Worm (Caenorhabditis elegans) whole organism, L1 larva: Measurements from ENCODE around the gene sel-13.

Source experiments
- C04F5.9 ChIP-seq: sonication (generic microtip); optimal IDR thresholded peaks from 2 replicates; lab custom pipeline; 2016; ENCODE audit warnings: missing genetic modification characterization, missing compliant biosample characterization
- C34B4.2 ChIP-seq: sonication (generic microtip); optimal IDR thresholded peaks from 2 replicates; lab custom pipeline; 2017; ENCODE audit warnings: mild to moderate bottlenecking, missing genetic modification characterization, missing compliant biosample characterization
- F16B12.6 ChIP-seq: fragments of 150-350 bp; optimal IDR thresholded peaks from 2 replicates; lab custom pipeline; 2014; ENCODE audit warnings: missing biosample characterization, missing genetic modification characterization
- aly-2 ChIP-seq: fragments of 150-350 bp; optimal IDR thresholded peaks from 2 replicates; lab custom pipeline; 2014; ENCODE audit warnings: missing biosample characterization, missing genetic modification characterization
- blmp-1 ChIP-seq: fragments of 150-350 bp; optimal IDR thresholded peaks from 2 replicates; lab custom pipeline; 2014; ENCODE audit warnings: missing biosample characterization, missing genetic modification characterization
- ceh-63 ChIP-seq: fragments of 200-800 bp; sonication (Bioruptor generic); optimal IDR thresholded peaks from 2 replicates; lab custom pipeline; 2018; ENCODE audit warnings: mild to moderate bottlenecking, missing genetic modification characterization, missing compliant biosample characterization
- ceh-88 ChIP-seq: fragments of 200-800 bp; sonication (Bioruptor generic); IDR thresholded peaks from 2 replicates; pipeline ENCODE4 v1.3.6; 2022; ENCODE audit warnings: missing genetic modification characterization, missing compliant biosample characterization
- ceh-90 ChIP-seq: sonication (generic microtip); optimal IDR thresholded peaks from 2 replicates; lab custom pipeline; 2016; ENCODE audit warnings: missing genetic modification characterization, missing compliant biosample characterization
- ces-1 ChIP-seq: fragments of 150-350 bp; optimal IDR thresholded peaks from 2 replicates; lab custom pipeline; 2014; ENCODE audit warnings: missing biosample characterization, missing genetic modification reagents, missing genetic modification characterization
- dpl-1 ChIP-seq, 3 experiments: fragments of 150-350 bp in 2 of 3; sonication (generic microtip) in 1 of 3; optimal IDR thresholded peaks; 2 replicates each; lab custom pipeline; 2014 to 2017; ENCODE audit warnings: missing biosample characterization in 3 of 3, missing genetic modification characterization in 3 of 3, missing genetic modification reagents in 3 of 3
- dsc-1 ChIP-seq: sonication (generic microtip); optimal IDR thresholded peaks from 2 replicates; lab custom pipeline; 2016; ENCODE audit warnings: mild to moderate bottlenecking, missing genetic modification characterization, missing compliant biosample characterization
- efl-1 ChIP-seq, 4 experiments: fragments of 150-350 bp; optimal IDR thresholded peaks in 3 of 4; peaks in 1 of 4; 1 replicate in 1 of 4; 2 replicates in 3 of 4; lab custom pipeline; 2014; ENCODE audit warnings: missing biosample characterization in 2 of 4, missing genetic modification characterization in 2 of 4, missing genetic modification reagents in 2 of 4
- efl-3 ChIP-seq: fragments of 200-800 bp; sonication (Bioruptor generic); optimal IDR thresholded peaks from 2 replicates; lab custom pipeline; 2018; ENCODE audit warnings: mild to moderate bottlenecking, missing genetic modification characterization, missing compliant biosample characterization
- ets-5 ChIP-seq: fragments of 200-800 bp; sonication (Bioruptor generic); IDR thresholded peaks from 2 replicates; pipeline ENCODE4 v1.3.6; 2022; ENCODE audit warnings: missing genetic modification characterization, missing compliant biosample characterization
- fkh-10 ChIP-seq: sonication (generic microtip); optimal IDR thresholded peaks from 2 replicates; lab custom pipeline; 2017; ENCODE audit warnings: missing biosample characterization, missing genetic modification reagents, missing genetic modification characterization
- fkh-4 ChIP-seq: sonication (generic microtip); optimal IDR thresholded peaks from 2 replicates; lab custom pipeline; 2016; ENCODE audit warnings: missing compliant biosample characterization, missing genetic modification characterization, borderline replicate concordance
- fkh-8 ChIP-seq: sonication (generic microtip); optimal IDR thresholded peaks from 2 replicates; lab custom pipeline; 2016; ENCODE audit warnings: mild to moderate bottlenecking, missing genetic modification characterization, missing compliant biosample characterization
- fos-1 ChIP-seq: fragments of 150-350 bp; optimal IDR thresholded peaks from 2 replicates; lab custom pipeline; 2014; ENCODE audit warnings: missing biosample characterization, missing genetic modification characterization
- hlh-4 ChIP-seq: sonication (generic microtip); optimal IDR thresholded peaks from 2 replicates; lab custom pipeline; 2016; ENCODE audit warnings: mild to moderate bottlenecking, missing genetic modification characterization, missing compliant biosample characterization
- jun-1 ChIP-seq: fragments of 150-350 bp; optimal IDR thresholded peaks from 2 replicates; lab custom pipeline; 2014; ENCODE audit warnings: missing biosample characterization, missing genetic modification reagents, missing genetic modification characterization
- lin-14 ChIP-seq: fragments of 200-800 bp; sonication (Bioruptor generic); optimal IDR thresholded peaks from 2 replicates; lab custom pipeline; 2018; ENCODE audit warnings: mild to moderate bottlenecking, missing genetic modification characterization, moderate library complexity, missing compliant biosample characterization
- lin-35 ChIP-seq, 2 experiments: fragments of 150-350 bp; optimal IDR thresholded peaks; 2 replicates each; lab custom pipeline; 2014; ENCODE audit warnings: missing biosample characterization in 2 of 2, missing genetic modification characterization in 2 of 2, missing genetic modification reagents in 2 of 2
- lir-3 ChIP-seq: sonication (generic microtip); optimal IDR thresholded peaks from 2 replicates; lab custom pipeline; 2016; ENCODE audit warnings: mild to moderate bottlenecking, missing genetic modification characterization, moderate library complexity, missing compliant biosample characterization; ENCODE audit not compliant: poor library complexity
- mdl-1 ChIP-seq, 2 experiments: fragments of 150-350 bp; optimal IDR thresholded peaks; 2 replicates each; lab custom pipeline; 2014 to 2017; ENCODE audit warnings: missing biosample characterization in 2 of 2, missing genetic modification characterization in 2 of 2, inconsistent platforms in 1 of 2
- mep-1 ChIP-seq: fragments of 150-350 bp; optimal IDR thresholded peaks from 2 replicates; lab custom pipeline; 2014; ENCODE audit warnings: missing biosample characterization, missing genetic modification characterization
- nhr-12 ChIP-seq: sonication (generic microtip); optimal IDR thresholded peaks from 2 replicates; lab custom pipeline; 2017; ENCODE audit warnings: missing biosample characterization, missing genetic modification characterization
- nhr-19 ChIP-seq: fragments of 200-800 bp; sonication (Bioruptor generic); conservative IDR thresholded peaks from 2 replicates; pipeline ENCODE4 v1.3.6; 2022; ENCODE audit warnings: missing genetic modification characterization, missing compliant biosample characterization
- nhr-47 ChIP-seq: sonication (generic microtip); optimal IDR thresholded peaks from 2 replicates; lab custom pipeline; 2016; ENCODE audit warnings: mild to moderate bottlenecking, missing genetic modification characterization, moderate library complexity, missing compliant biosample characterization
- nhr-71 ChIP-seq: sonication (generic microtip); optimal IDR thresholded peaks from 2 replicates; lab custom pipeline; 2016; ENCODE audit warnings: mild to moderate bottlenecking, missing genetic modification characterization, moderate library complexity, missing compliant biosample characterization
- nhr-76 ChIP-seq: sonication (generic microtip); optimal IDR thresholded peaks from 2 replicates; lab custom pipeline; 2017; ENCODE audit warnings: missing biosample characterization, missing genetic modification characterization
- nhr-77 ChIP-seq: fragments of 150-350 bp; optimal IDR thresholded peaks from 2 replicates; lab custom pipeline; 2014; ENCODE audit warnings: missing biosample characterization, missing genetic modification characterization
- pag-3 ChIP-seq: sonication (generic microtip); optimal IDR thresholded peaks from 2 replicates; lab custom pipeline; 2017; ENCODE audit warnings: missing genetic modification characterization, mild to moderate bottlenecking, missing compliant biosample characterization, antibody characterized with exemption, borderline replicate concordance; ENCODE audit not compliant: insufficient read depth
- pax-3 ChIP-seq: fragments of 200-800 bp; sonication (Bioruptor generic); optimal IDR thresholded peaks from 2 replicates; lab custom pipeline; 2018; ENCODE audit warnings: mild to moderate bottlenecking, missing genetic modification characterization, moderate library complexity, missing compliant biosample characterization
- rnt-1 ChIP-seq: sonication (generic microtip); optimal IDR thresholded peaks from 2 replicates; lab custom pipeline; 2016; ENCODE audit warnings: mild to moderate bottlenecking, missing genetic modification characterization, moderate library complexity, missing compliant biosample characterization
- skn-1 ChIP-seq: fragments of 150-350 bp; optimal IDR thresholded peaks from 2 replicates; lab custom pipeline; 2014; ENCODE audit warnings: missing biosample characterization, missing genetic modification characterization
- snpc-4 ChIP-seq: fragments of 150-350 bp; optimal IDR thresholded peaks from 2 replicates; lab custom pipeline; 2014; ENCODE audit warnings: missing biosample characterization, missing genetic modification characterization
- snu-23 ChIP-seq: sonication (generic microtip); optimal IDR thresholded peaks from 2 replicates; lab custom pipeline; 2016; ENCODE audit warnings: missing genetic modification characterization, missing compliant biosample characterization
- sox-4 ChIP-seq: sonication (generic microtip); optimal IDR thresholded peaks from 2 replicates; lab custom pipeline; 2016; ENCODE audit warnings: missing genetic modification characterization, missing compliant biosample characterization
- sptf-1 ChIP-seq: fragments of 150-350 bp; optimal IDR thresholded peaks from 2 replicates; lab custom pipeline; 2014; ENCODE audit warnings: missing biosample characterization, missing genetic modification characterization
- swsn-7 ChIP-seq: sonication (generic microtip); optimal IDR thresholded peaks from 2 replicates; lab custom pipeline; 2016; ENCODE audit warnings: missing genetic modification characterization, missing compliant biosample characterization
- tbx-2 ChIP-seq: sonication (generic microtip); optimal IDR thresholded peaks from 2 replicates; lab custom pipeline; 2016; ENCODE audit warnings: missing genetic modification characterization, missing compliant biosample characterization
- xbp-1 ChIP-seq: sonication (generic microtip); optimal IDR thresholded peaks from 2 replicates; lab custom pipeline; 2016; ENCODE audit warnings: missing genetic modification characterization, missing compliant biosample characterization
- zag-1 ChIP-seq: fragments of 150-350 bp; optimal IDR thresholded peaks from 2 replicates; lab custom pipeline; 2014; ENCODE audit warnings: missing biosample characterization, missing genetic modification characterization
- ztf-4 ChIP-seq: fragments of 150-350 bp; optimal IDR thresholded peaks from 2 replicates; lab custom pipeline; 2014; ENCODE audit warnings: missing biosample characterization, missing genetic modification characterization

Gene sel-13

DNA sequence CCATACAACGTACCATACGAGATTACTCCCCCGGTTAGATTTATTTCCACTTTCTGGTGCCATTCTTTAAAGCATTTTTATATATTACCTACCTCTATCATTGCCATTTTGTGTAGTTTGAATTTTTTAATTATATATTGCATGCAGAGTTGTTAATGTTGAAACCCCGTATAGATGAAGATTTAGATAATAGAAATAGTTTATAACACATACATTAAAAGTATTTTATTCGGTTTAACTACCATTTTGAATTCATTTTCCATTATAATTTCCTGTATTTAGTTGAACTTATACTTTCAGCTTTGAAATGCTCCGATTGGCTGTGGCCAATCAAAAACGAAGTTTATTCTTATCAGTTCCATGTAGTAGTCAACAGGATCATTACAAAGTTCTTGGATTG lies 2.2 kb downstream of the sel-13 start, which contains the start of gene dnj-18:
dnj-18 (plus strand) TSS at position 301 of the 400 bp plus-strand sequence.
- TF ChIP-seq fos-1 (no peak), ceh-88 (GFP tag; lab: Robert Waterston, UW) (no peak), nhr-76 (tag; lab: Kevin White, UChicago) (no peak), snu-23 (GFP tag; lab: Kevin White, UChicago) (no peak), dpl-1 (GFP tag; optimal IDR thresholded peaks at IDR 0.05; lab: Kevin White, UChicago) (no peak), sox-4 (no peak), C34B4.2 (tag; lab: Kevin White, UChicago) (no peak), lin-14 (no peak), ceh-63 (GFP tag; lab: Kevin White, UChicago) (no peak), ces-1 (GFP tag; lab: Kevin White, UChicago) (no peak), nhr-12 (no peak), dsc-1 (tag; lab: Kevin White, UChicago) (no peak), tbx-2 (tag; lab: Kevin White, UChicago) (no peak), blmp-1 (no peak)

DNA sequence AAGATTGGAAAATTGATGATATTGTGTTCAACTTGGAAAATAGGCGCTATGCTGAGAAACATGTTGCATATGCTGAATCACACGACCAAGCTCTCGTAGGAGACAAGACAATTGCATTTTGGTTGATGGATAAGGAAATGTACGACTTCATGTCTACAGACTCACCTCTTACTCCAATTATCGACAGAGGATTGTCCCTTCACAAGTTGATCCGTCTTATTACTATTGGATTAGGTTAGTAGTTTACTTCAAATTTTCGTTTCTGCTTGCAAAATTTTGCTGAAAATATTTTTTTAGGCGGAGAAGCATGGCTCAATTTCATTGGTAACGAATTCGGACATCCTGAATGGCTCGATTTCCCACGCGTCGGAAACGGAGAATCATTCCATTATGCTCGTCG lies 3.1 kb downstream of the sel-13 start:
- TF ChIP-seq fkh-4 (tag; lab: Kevin White, UChicago) (no peak), efl-1 (optimal IDR thresholded peaks at IDR 0.05; lab: Kevin White, UChicago) (no peak), efl-1 (GFP tag; optimal IDR thresholded peaks at IDR 0.05 in 1 of 2; lab: Kevin White, UChicago) (peak in 1 of 2 experiments; percentile 34), fkh-8 (tag; lab: Kevin White, UChicago) (no peak)

- TF ChIP-seq rnt-1 (tag; lab: Kevin White, UChicago), result no peak
- no peak for TF ChIP-seq ceh-90
- no peak for TF ChIP-seq ztf-4 (tag; lab: Kevin White, UChicago)
- no peak for TF ChIP-seq fkh-10 (GFP tag; lab: Kevin White, UChicago)
- no peak for TF ChIP-seq pax-3
These were observed 5.0 kb downstream of the sel-13 start, which contains the start of gene T04A8.7 for ce11 chrIII:4695057-4695456. T04A8.7 (plus strand) TSS chrIII:4695357.

DNA sequence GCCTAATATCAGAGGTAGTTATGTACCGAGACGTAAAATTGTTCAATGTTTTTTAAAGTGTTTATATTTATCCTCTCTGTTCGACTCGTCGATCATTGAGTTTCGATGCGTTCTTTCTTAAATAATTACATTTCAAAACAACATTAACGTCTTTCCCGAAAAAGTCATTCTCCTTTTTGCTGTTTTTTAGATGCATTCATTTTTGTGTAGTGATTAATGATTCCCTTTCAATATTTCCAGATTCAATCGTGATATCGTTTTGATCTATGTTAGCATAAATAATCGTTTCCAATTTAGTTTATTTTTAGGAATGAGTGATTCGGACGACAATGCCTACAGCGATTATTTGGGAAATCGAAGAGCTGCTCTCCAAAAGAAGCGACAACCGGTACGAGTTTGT lies 6.3 kb downstream of the sel-13 start, which contains the start of gene T04A8.8:
T04A8.8 (plus strand) TSS at position 301 of the 400 bp plus-strand sequence.
- no peak for TF ChIP-seq aly-2 (tag; lab: Kevin White, UChicago)
- no peak for TF ChIP-seq pag-3

DNA sequence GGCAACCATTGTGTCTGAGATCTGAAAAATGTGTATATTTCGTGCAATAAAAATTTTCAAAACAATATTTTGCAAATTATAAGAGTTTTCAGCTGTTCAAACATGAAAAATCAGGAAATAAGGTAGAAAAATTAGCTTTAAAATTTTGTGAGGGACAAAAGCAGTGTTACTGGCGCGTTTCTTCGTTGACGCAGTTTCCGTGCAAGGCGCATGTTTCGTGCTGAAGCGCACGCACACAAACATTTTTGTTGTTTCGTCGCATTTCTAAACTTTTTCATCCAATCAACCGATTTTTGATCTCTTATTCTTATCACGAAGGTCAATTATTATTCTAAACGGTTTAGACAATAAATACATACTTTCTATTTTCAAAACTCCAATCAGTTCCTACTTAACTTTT lies 6.7 kb downstream of the sel-13 start, which contains the start of gene nifk-1:
nifk-1 (minus strand) TSS at position 27 of the 400 bp plus-strand sequence.
- TF ChIP-seq zag-1 (tag; lab: Kevin White, UChicago), result no peak
- no peak for TF ChIP-seq efl-3 (GFP tag; lab: Kevin White, UChicago)
- peak; percentile 68 for TF ChIP-seq mep-1 (tag; lab: Kevin White, UChicago)
- no peak for TF ChIP-seq sox-4
- TF ChIP-seq swsn-7, result peak; percentile 37
- peak; percentile 15 for TF ChIP-seq snpc-4
- TF ChIP-seq ceh-63 (GFP tag; lab: Kevin White, UChicago), result no peak
- TF ChIP-seq nhr-19, result peak; percentile 59
- no peak for TF ChIP-seq lir-3 (tag; lab: Kevin White, UChicago)
- TF ChIP-seq fkh-8 (tag; lab: Kevin White, UChicago), result peak; percentile 12
- peak; percentile 73 for TF ChIP-seq nhr-71 (tag; lab: Kevin White, UChicago)
- TF ChIP-seq nhr-47 (tag; lab: Kevin White, UChicago), result peak; percentile 61
- TF ChIP-seq skn-1 (tag; lab: Kevin White, UChicago), result peak; percentile 28
- TF ChIP-seq jun-1 (tag; lab: Kevin White, UChicago), result peak; percentile 21
- TF ChIP-seq snu-23 (GFP tag; lab: Kevin White, UChicago), result peak; percentile 61
- TF ChIP-seq xbp-1 (tag; lab: Kevin White, UChicago), result peak; percentile 48
- no peak for TF ChIP-seq hlh-4 (tag; lab: Kevin White, UChicago)
- no peak for TF ChIP-seq C04F5.9 (tag; lab: Kevin White, UChicago)
- TF ChIP-seq lin-14, result no peak
- peak; percentile 37 for TF ChIP-seq tbx-2 (tag; lab: Kevin White, UChicago)
- TF ChIP-seq ets-5 (GFP tag; lab: Robert Waterston, UW), result no peak
- TF ChIP-seq lin-35 (GFP tag; optimal IDR thresholded peaks at IDR 0.05; lab: Kevin White, UChicago), result peak; percentile 75 to 86
- TF ChIP-seq F16B12.6 (tag; lab: Kevin White, UChicago), result peak; percentile 46
- TF ChIP-seq efl-1 (optimal IDR thresholded peaks at IDR 0.05; lab: Kevin White, UChicago), result peak; percentile 66 to 78
- peak; percentile 75 to 94 for TF ChIP-seq efl-1 (GFP tag; optimal IDR thresholded peaks at IDR 0.05 in 1 of 2; lab: Kevin White, UChicago)
- no peak for TF ChIP-seq fkh-4 (tag; lab: Kevin White, UChicago)
- peak; percentile 9 for TF ChIP-seq nhr-77
- TF ChIP-seq mdl-1 (tag; optimal IDR thresholded peaks at IDR 0.05; lab: Kevin White, UChicago), result peak in 1 of 2 experiments; percentile 31
- no peak for TF ChIP-seq ztf-4 (tag; lab: Kevin White, UChicago)
- no peak for TF ChIP-seq sptf-1 (tag; lab: Kevin White, UChicago)
- peak; percentile 29 for TF ChIP-seq blmp-1
